Worm (Caenorhabditis elegans) whole organism, midembryonic: ENCODE results near the gene F19B2.5.

Experiments
- T22C8.4 ChIP-seq: fragments of 200-800 bp; sonication (Bioruptor generic); IDR thresholded peaks from 2 replicates; pipeline ENCODE4 v1.3.6; 2022; ENCODE audit warnings: missing genetic modification characterization, missing compliant biosample characterization
- cog-1 ChIP-seq: sonication (generic microtip); optimal IDR thresholded peaks from 2 replicates; lab custom pipeline; 2016; ENCODE audit warnings: missing genetic modification characterization, missing compliant biosample characterization
- flt-1 ChIP-seq: fragments of 200-800 bp; sonication (Bioruptor generic); IDR thresholded peaks from 2 replicates; pipeline ENCODE4 v1.3.6; 2022; ENCODE audit warnings: missing genetic modification characterization, missing compliant biosample characterization
- klf-2 ChIP-seq: fragments of 200-800 bp; sonication (Bioruptor generic); conservative IDR thresholded peaks from 2 replicates; pipeline ENCODE4 v1.3.6; 2022; ENCODE audit warnings: missing genetic modification reagents, missing genetic modification characterization, missing compliant biosample characterization
- med-1 ChIP-seq: sonication (generic microtip); optimal IDR thresholded peaks from 2 replicates; lab custom pipeline; 2017; ENCODE audit warnings: missing genetic modification characterization, mild to moderate bottlenecking, missing compliant biosample characterization, antibody characterized with exemption, missing genetic modification reagents; ENCODE audit not compliant: insufficient read depth
- ref-1 ChIP-seq: fragments of 200-800 bp; sonication (Bioruptor generic); conservative IDR thresholded peaks from 2 replicates; pipeline ENCODE4 v1.3.6; 2022; ENCODE audit warnings: missing genetic modification reagents, missing genetic modification characterization, missing compliant biosample characterization
- tab-1 ChIP-seq: fragments of 200-800 bp; sonication (Bioruptor generic); IDR thresholded peaks from 2 replicates; pipeline ENCODE4 v1.3.6; 2022; ENCODE audit warnings: missing genetic modification characterization, missing compliant biosample characterization
- ztf-23 ChIP-seq: fragments of 200-800 bp; sonication (Bioruptor generic); IDR thresholded peaks from 2 replicates; pipeline ENCODE4 v1.3.6; 2022; ENCODE audit warnings: missing genetic modification reagents, missing genetic modification characterization, missing compliant biosample characterization
- ztf-29 ChIP-seq: fragments of 200-800 bp; sonication (Bioruptor generic); IDR thresholded peaks from 2 replicates; pipeline ENCODE4 v1.3.6; 2022; ENCODE audit warnings: missing genetic modification reagents, missing genetic modification characterization, missing compliant biosample characterization

F19B2.5 gene

DNA sequence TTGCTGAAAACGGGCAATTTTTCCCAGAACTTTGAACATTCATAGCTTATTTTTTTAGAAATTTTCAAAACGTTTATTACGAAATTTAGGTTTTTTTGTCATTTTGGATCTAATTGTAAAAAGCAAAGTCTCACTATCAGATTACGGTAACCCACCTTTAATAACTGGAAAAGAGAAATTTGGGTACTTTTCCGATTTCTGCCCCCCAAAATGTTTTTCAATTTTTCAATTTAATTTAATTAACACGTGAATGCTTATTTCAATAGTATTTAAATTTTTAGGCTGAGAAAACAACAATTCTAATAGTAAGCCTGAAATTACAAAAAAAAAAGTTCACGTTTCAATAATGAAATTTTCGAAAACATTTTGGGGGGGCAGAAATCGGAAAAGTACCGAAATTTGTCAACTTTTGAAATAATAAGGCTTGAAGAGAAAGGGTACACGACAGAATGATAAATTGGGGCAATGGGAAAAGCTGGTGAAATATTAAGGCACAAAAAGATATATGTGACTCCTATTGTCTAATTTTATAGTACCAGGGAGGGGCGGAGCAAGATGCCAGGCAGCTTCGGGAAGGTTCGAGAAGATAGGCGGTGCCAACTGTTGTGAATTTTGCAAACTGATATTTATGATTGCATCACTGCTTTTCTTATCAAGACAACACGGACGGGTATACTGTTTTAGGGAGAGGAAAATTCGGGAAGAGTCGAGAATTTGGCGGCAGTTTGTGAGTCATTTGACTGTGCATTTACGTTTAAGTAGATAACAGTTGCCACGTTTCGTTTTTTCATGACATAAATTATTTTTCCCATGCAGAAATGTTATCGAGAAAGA is at the start of gene F19B2.5:
F19B2.5 (minus strand) TSS at position 107 of the 834 bp plus-strand sequence.
- TF ChIP-seq flt-1 (GFP tag; lab: Robert Waterston, UW) (no peak), klf-2 (GFP tag; lab: Robert Waterston, UW) (no peak), tab-1 (GFP tag; lab: Robert Waterston, UW) (no peak), ztf-23 (no peak), T22C8.4 (GFP tag; lab: Robert Waterston, UW) (no peak), cog-1 (tag; lab: Kevin White, UChicago) (no peak), med-1 (GFP tag; lab: Kevin White, UChicago) (no peak), ztf-29 (GFP tag; lab: Robert Waterston, UW) (no peak), ref-1 (GFP tag; lab: Robert Waterston, UW) (no peak)

DNA sequence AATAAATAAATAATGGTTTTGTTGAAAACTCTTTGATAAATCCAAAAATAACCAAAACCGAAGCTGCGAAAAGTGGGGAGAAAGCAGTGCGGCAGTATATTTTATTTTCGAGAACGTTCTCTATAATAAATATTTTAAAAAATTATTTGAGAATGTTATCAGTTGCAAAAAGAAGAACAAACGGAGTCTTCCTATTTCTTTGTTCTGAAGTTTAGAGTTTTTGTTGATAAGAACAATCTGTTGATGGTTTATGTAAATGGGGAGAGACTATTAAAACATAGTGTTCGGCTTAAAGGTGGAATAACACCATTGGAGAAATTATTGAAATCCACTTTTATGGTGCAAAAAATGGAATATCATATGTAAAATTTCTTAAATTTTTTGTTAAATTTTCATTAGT is 49.1 kb upstream of the F19B2.5 start:
- no peak for TF ChIP-seq cog-1 (tag; lab: Kevin White, UChicago)
- no peak for TF ChIP-seq ref-1 (GFP tag; lab: Robert Waterston, UW)
- TF ChIP-seq tab-1 (GFP tag; lab: Robert Waterston, UW), result no peak
- no peak for TF ChIP-seq flt-1 (GFP tag; lab: Robert Waterston, UW)
- TF ChIP-seq T22C8.4 (GFP tag; lab: Robert Waterston, UW), result no peak
- no peak for TF ChIP-seq ztf-23
- no peak for TF ChIP-seq klf-2 (GFP tag; lab: Robert Waterston, UW)
- no peak for TF ChIP-seq med-1 (GFP tag; lab: Kevin White, UChicago)
- TF ChIP-seq ztf-29 (GFP tag; lab: Robert Waterston, UW), result no peak

DNA sequence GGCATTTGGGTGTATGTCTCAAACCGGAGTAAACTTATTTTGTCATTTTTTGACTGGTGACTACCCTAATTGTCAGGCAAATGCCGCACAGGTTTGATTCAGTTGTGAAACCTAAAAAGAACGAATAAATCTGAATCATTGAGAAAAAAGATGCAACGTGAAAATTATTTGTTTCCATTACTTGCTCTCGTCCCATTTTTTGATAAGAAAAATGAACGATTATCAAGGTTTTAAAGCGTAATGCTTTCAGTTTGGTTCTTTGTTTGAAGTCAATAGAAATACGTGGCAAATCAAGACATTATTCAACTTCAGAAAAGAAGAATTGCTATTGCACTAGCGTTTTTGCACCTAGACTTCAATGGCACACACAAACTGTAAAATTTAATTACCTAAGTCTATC is 48.6 kb upstream of the F19B2.5 start, which contains the start of gene Y113G7B.12:
Y113G7B.12 (minus strand) TSS at position 101 of the 400 bp plus-strand sequence.
- TF ChIP-seq klf-2 (GFP tag; lab: Robert Waterston, UW) (no peak), ztf-29 (GFP tag; lab: Robert Waterston, UW) (no peak), ref-1 (GFP tag; lab: Robert Waterston, UW) (no peak), tab-1 (GFP tag; lab: Robert Waterston, UW) (no peak), flt-1 (GFP tag; lab: Robert Waterston, UW) (no peak), cog-1 (tag; lab: Kevin White, UChicago) (no peak), med-1 (GFP tag; lab: Kevin White, UChicago) (no peak), T22C8.4 (GFP tag; lab: Robert Waterston, UW) (no peak), ztf-23 (no peak)

DNA sequence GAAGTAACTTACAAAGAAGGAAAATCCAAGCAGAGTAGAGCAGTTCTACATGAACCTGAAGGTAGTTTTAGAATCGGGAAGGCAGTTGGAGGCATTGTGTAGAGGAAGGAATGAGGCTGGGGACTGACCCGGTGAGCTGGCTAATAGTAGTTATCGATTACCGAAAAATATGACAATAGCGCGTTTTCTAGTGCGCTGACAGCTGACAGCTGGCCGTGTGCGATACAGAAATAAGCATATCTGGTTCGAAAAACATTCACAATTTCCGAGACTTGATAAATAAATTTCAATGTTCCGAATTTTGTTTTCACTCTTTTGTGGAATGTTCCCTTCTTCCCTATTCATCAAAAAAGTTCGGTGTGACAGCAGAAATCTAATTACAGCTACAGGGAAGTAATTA is 42.1 kb upstream of the F19B2.5 start, which contains the start of the genes fbxb-59 and srbc-34:
fbxb-59 (minus strand) TSS at position 101 of the 400 bp plus-strand sequence.
srbc-34 (plus strand) TSS at position 233 of the 400 bp plus-strand sequence.
- TF ChIP-seq tab-1 (GFP tag; lab: Robert Waterston, UW) (no peak), ztf-23 (no peak), ref-1 (GFP tag; lab: Robert Waterston, UW) (no peak), flt-1 (GFP tag; lab: Robert Waterston, UW) (no peak), klf-2 (GFP tag; lab: Robert Waterston, UW) (no peak), cog-1 (tag; lab: Kevin White, UChicago) (no peak), med-1 (GFP tag; lab: Kevin White, UChicago) (no peak), ztf-29 (GFP tag; lab: Robert Waterston, UW) (no peak), T22C8.4 (GFP tag; lab: Robert Waterston, UW) (no peak)

DNA sequence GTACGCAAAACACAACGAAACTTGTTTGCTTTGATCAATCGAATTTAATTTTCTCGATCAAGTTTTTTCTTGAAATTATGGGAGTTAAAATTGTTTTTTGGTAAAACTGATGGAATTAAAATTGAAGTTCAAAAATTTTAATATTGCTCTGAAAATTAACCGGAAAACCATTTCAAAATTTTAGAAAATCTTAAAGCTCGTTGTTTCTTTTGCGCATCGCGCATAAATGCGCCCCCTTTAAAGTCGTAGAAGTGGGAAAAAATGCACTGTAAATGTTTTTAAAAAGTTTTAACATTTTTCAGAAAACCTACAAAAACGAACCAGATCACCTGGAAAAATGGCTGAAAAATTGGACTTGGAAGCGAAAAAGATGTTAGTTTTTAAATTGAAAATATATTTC is 39.1 kb upstream of the F19B2.5 start, which contains the start of gene fbxa-113:
fbxa-113 (plus strand) TSS at position 301 of the 400 bp plus-strand sequence.
- TF ChIP-seq cog-1 (tag; lab: Kevin White, UChicago), result no peak

DNA sequence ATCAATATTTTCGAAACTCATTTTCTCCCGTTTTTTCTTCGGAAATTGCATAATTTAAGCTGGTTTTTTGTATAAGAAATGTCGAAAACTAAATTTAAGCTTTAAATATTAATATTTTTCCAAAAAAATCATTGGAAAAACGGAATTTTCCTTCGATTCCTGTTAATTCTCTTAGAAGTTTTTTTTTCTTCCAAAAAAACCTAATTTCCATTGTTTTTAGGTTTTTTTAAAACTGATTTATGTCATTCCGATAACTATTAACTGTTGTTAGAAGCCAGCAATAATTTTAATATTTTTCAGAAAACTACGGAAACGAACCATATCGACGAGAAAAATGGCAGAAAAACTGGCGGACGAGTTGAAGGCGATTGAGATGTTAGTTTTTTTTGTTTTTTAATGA is 37.4 kb upstream of the F19B2.5 start, which contains the start of gene fbxa-114:
fbxa-114 (plus strand) TSS at position 301 of the 400 bp plus-strand sequence.
- TF ChIP-seq ztf-29 (GFP tag; lab: Robert Waterston, UW) (no peak), T22C8.4 (GFP tag; lab: Robert Waterston, UW) (no peak), tab-1 (GFP tag; lab: Robert Waterston, UW) (no peak), flt-1 (GFP tag; lab: Robert Waterston, UW) (no peak), ref-1 (GFP tag; lab: Robert Waterston, UW) (no peak), med-1 (GFP tag; lab: Kevin White, UChicago) (no peak)

DNA sequence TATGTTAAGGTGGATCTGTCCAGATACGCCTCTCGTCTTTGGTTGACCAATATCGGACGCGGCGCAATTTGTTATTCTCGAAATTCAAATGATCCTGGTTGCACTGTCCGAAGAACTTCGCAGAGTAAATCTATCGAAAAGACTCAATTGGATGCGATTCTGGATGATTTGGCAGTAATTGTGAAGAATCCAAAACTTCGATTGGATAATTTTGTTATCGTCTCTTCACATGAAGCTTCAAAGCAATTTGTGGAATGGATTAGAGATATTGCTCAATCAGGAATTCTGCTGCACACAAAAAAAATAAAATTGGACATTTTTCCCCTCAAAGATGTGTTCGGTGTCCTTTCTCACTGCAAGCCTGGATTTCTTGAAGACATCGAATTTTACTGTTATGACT is 35.7 kb upstream of the F19B2.5 start:
- TF ChIP-seq klf-2 (GFP tag; lab: Robert Waterston, UW) (no peak), ref-1 (GFP tag; lab: Robert Waterston, UW) (no peak), flt-1 (GFP tag; lab: Robert Waterston, UW) (no peak), ztf-23 (no peak), tab-1 (GFP tag; lab: Robert Waterston, UW) (no peak), T22C8.4 (GFP tag; lab: Robert Waterston, UW) (no peak), ztf-29 (GFP tag; lab: Robert Waterston, UW) (no peak), med-1 (GFP tag; lab: Kevin White, UChicago) (no peak), cog-1 (tag; lab: Kevin White, UChicago) (no peak)

DNA sequence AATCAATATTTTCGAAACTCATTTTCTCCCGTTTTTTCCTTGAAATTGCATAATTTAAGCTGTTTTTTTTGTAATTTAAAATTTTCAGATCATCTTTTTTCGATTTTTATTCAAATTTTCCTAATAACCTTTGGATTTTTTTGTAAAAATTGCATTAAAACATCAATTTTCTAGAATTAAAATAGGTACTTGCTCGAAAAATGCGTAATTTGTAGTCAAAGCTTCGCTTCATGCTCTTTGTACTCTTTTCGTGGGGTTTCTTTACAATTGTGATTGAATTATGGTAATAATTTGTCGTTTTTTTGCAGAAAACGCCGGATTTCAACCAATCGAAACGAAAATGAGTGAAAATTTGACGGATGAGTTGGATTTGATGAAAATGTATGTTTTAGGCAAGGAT is 35.0 kb upstream of the F19B2.5 start, which contains the start of gene fog-2:
fog-2 (plus strand) TSS at position 301 of the 400 bp plus-strand sequence.
- TF ChIP-seq klf-2 (GFP tag; lab: Robert Waterston, UW) (no peak), flt-1 (GFP tag; lab: Robert Waterston, UW) (no peak), cog-1 (tag; lab: Kevin White, UChicago) (no peak), med-1 (GFP tag; lab: Kevin White, UChicago) (no peak), ztf-29 (GFP tag; lab: Robert Waterston, UW) (no peak)

DNA sequence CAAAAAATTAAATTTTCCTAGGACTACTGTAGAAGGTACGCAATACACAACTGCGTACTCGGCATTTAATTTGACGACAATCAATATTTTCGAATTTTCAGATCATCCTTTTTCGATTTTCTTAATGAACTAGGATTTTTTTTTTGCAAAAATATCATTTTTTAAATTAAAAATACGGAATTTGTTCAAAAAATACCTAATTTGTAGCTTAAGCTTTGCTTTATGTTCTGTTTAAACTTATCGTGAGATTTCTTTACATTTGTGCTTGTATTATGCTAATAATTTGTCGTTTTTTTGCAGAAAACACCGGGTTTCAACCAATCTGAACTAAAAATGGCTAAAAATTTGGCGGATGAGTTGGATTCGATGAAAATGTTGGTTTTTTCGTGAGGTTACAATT is 32.7 kb upstream of the F19B2.5 start, which contains the start of gene ftr-1:
ftr-1 (plus strand) TSS at position 301 of the 400 bp plus-strand sequence.
- TF ChIP-seq tab-1 (GFP tag; lab: Robert Waterston, UW) (no peak), ztf-23 (no peak), ztf-29 (GFP tag; lab: Robert Waterston, UW) (no peak), ref-1 (GFP tag; lab: Robert Waterston, UW) (no peak), flt-1 (GFP tag; lab: Robert Waterston, UW) (no peak), med-1 (GFP tag; lab: Kevin White, UChicago) (no peak), T22C8.4 (GFP tag; lab: Robert Waterston, UW) (no peak), klf-2 (GFP tag; lab: Robert Waterston, UW) (no peak), cog-1 (tag; lab: Kevin White, UChicago) (no peak)
